Fruit fly (Drosophila melanogaster) whole organism, pupa: ENCODE measurements around the gene CG17325.
A peak's percentile ranks its signal among the peaks of the same experiment; 100 is the strongest.

ENCODE experiments used
- CG10348 ChIP-seq: fragments of 200-800 bp; sonication (Bioruptor generic); IDR thresholded peaks from 2 replicates; pipeline ENCODE4 v1.3.6; 2022; ENCODE audit warnings: missing biosample characterization, missing genetic modification characterization
- CG12605 ChIP-seq: fragments of 200-800 bp; sonication (Bioruptor generic); IDR thresholded peaks from 2 replicates; pipeline ENCODE4 v1.3.6; 2022; ENCODE audit warnings: missing biosample characterization, missing genetic modification characterization
- CG13204 ChIP-seq: fragments of 200-800 bp; sonication (Bioruptor generic); optimal IDR thresholded peaks from 2 replicates; lab custom pipeline; 2018; ENCODE audit warnings: missing biosample characterization, mild to moderate bottlenecking, missing genetic modification characterization, moderate library complexity
- CG14655 ChIP-seq: fragments of 200-800 bp; sonication (Bioruptor generic); optimal IDR thresholded peaks from 3 replicates; lab custom pipeline; 2017; ENCODE audit warnings: mild to moderate bottlenecking, missing biosample characterization, missing genetic modification reagents, missing genetic modification characterization
- CG15710 ChIP-seq: fragments of 200-800 bp; sonication (Bioruptor generic); optimal IDR thresholded peaks from 2 replicates; lab custom pipeline; 2018; ENCODE audit warnings: missing biosample characterization, mild to moderate bottlenecking, missing genetic modification characterization, moderate library complexity
- CG17806 ChIP-seq: fragments of 200-800 bp; sonication (Bioruptor generic); optimal IDR thresholded peaks from 2 replicates; lab custom pipeline; 2018; ENCODE audit warnings: missing biosample characterization, mild to moderate bottlenecking, missing genetic modification characterization, moderate library complexity
- CG32121 ChIP-seq: fragments of 200-800 bp; sonication (Bioruptor generic); IDR thresholded peaks from 2 replicates; pipeline ENCODE4 v1.3.6; 2022; ENCODE audit warnings: missing biosample characterization, missing genetic modification characterization
- CG34367 ChIP-seq: fragments of 200-800 bp; sonication (Bioruptor generic); optimal IDR thresholded peaks from 2 replicates; lab custom pipeline; 2018; ENCODE audit warnings: missing biosample characterization, mild to moderate bottlenecking, missing genetic modification characterization
- CG4496 ChIP-seq: fragments of 200-800 bp; sonication (Bioruptor generic); IDR thresholded peaks from 3 replicates; pipeline ENCODE4 v1.3.6; 2022; ENCODE audit warnings: missing biosample characterization, missing genetic modification characterization
- CG8159 ChIP-seq: fragments of 200-800 bp; sonication (Bioruptor generic); optimal IDR thresholded peaks from 3 replicates; lab custom pipeline; 2018; ENCODE audit warnings: missing biosample characterization, mild to moderate bottlenecking, missing genetic modification characterization, moderate library complexity
- CG8301 ChIP-seq: fragments of 200-800 bp; sonication (Bioruptor generic); optimal IDR thresholded peaks from 2 replicates; lab custom pipeline; 2018; ENCODE audit warnings: missing biosample characterization, mild to moderate bottlenecking, missing genetic modification characterization
- CG9948 ChIP-seq: fragments of 200-800 bp; sonication (Bioruptor generic); optimal IDR thresholded peaks from 2 replicates; lab custom pipeline; 2018; ENCODE audit warnings: missing biosample characterization, mild to moderate bottlenecking, missing genetic modification characterization, moderate library complexity
- D1 ChIP-seq: fragments of 200-800 bp; sonication (Bioruptor generic); optimal IDR thresholded peaks from 2 replicates; lab custom pipeline; 2018; ENCODE audit warnings: missing biosample characterization, mild to moderate bottlenecking, missing genetic modification characterization, moderate library complexity
- EcR ChIP-seq: fragments of 200-800 bp; sonication (Bioruptor generic); optimal IDR thresholded peaks from 3 replicates; lab custom pipeline; 2019; ENCODE audit warnings: missing biosample characterization, missing genetic modification characterization, mild to moderate bottlenecking, moderate library complexity, missing genetic modification reagents
- Ets98B ChIP-seq: fragments of 200-800 bp; sonication (Bioruptor generic); IDR thresholded peaks from 2 replicates; pipeline ENCODE4 v1.3.6; 2022; ENCODE audit warnings: missing biosample characterization, missing genetic modification characterization
- Pif1A ChIP-seq: fragments of 200-800 bp; sonication (Bioruptor generic); optimal IDR thresholded peaks from 3 replicates; lab custom pipeline; 2016; ENCODE audit warnings: missing biosample characterization, missing genetic modification characterization
- Pif1B ChIP-seq: fragments of 200-800 bp; sonication (Bioruptor generic); optimal IDR thresholded peaks from 3 replicates; lab custom pipeline; 2016; ENCODE audit warnings: missing biosample characterization, missing genetic modification characterization
- Snoo ChIP-seq: fragments of 200-800 bp; sonication (Bioruptor generic); optimal IDR thresholded peaks from 3 replicates; lab custom pipeline; 2017; ENCODE audit warnings: missing biosample characterization, mild to moderate bottlenecking, missing genetic modification characterization, inconsistent platforms
- fd96Ca ChIP-seq: fragments of 200-800 bp; sonication (Bioruptor generic); IDR thresholded peaks from 3 replicates; pipeline ENCODE4 v1.3.6; 2022; ENCODE audit warnings: missing biosample characterization, missing genetic modification characterization
- gl ChIP-seq: fragments of 200-800 bp; sonication (Bioruptor generic); optimal IDR thresholded peaks from 2 replicates; lab custom pipeline; 2018; ENCODE audit warnings: missing biosample characterization, mild to moderate bottlenecking, missing genetic modification characterization
- rn ChIP-seq: fragments of 200-800 bp; sonication (Bioruptor generic); IDR thresholded peaks from 2 replicates; pipeline ENCODE4 v1.3.6; 2022; ENCODE audit warnings: missing biosample characterization, missing genetic modification characterization

Gene CG17325

dm6 chr2L:18857635-18858059 is 45.2 kb downstream of the CG17325 start:
- TF ChIP-seq CG8301 (tag; lab: Kevin White, UChicago), result peak; percentile 95
- peak; percentile 87 for TF ChIP-seq gl (tag; lab: Kevin White, UChicago)
- peak; percentile 92 for TF ChIP-seq Pif1B (GFP tag; lab: Kevin White, UChicago)
- TF ChIP-seq CG10348 (GFP tag; lab: Robert Waterston, UW), result peak; percentile 83
- peak; percentile 95 for TF ChIP-seq CG32121 (GFP tag; lab: Robert Waterston, UW)
- peak; percentile 85 for TF ChIP-seq CG13204 (GFP tag; lab: Kevin White, UChicago)
- TF ChIP-seq fd96Ca (GFP tag; lab: Robert Waterston, UW), result peak; percentile 97
- peak; percentile 95 for TF ChIP-seq CG12605 (GFP tag; lab: Robert Waterston, UW)
- peak; percentile 95 for TF ChIP-seq CG34367
- peak; percentile 95 for TF ChIP-seq CG15710
- TF ChIP-seq CG14655 (GFP tag; lab: Kevin White, UChicago), result peak; percentile 95
- TF ChIP-seq CG9948 (tag; lab: Kevin White, UChicago), result peak; percentile 94
- TF ChIP-seq Pif1A (GFP tag; lab: Kevin White, UChicago), result peak; percentile 96
- TF ChIP-seq rn (GFP tag; lab: Robert Waterston, UW), result peak; percentile 82
- TF ChIP-seq CG8159 (tag; lab: Kevin White, UChicago), result peak; percentile 94
- TF ChIP-seq D1 (tag; lab: Kevin White, UChicago), result peak; percentile 62
- TF ChIP-seq Ets98B (GFP tag; lab: Robert Waterston, UW), result peak; percentile 97
- peak; percentile 95 for TF ChIP-seq Snoo (tag; lab: Kevin White, UChicago)
- TF ChIP-seq CG4496 (GFP tag; lab: Robert Waterston, UW), result peak; percentile 98
- no peak for TF ChIP-seq EcR
- peak; percentile 96 for TF ChIP-seq CG17806

dm6 chr2L:18858661-18859532 is 46.4 kb downstream of the CG17325 start, which contains the start of the genes CG10602 and mRpL13:
Gene CG10602 (minus strand): TSS chr2L:18859248.
Gene mRpL13 (minus strand): TSS chr2L:18859248.
- TF ChIP-seq CG14655 (GFP tag; lab: Kevin White, UChicago) (no peak), CG32121 (GFP tag; lab: Robert Waterston, UW) (no peak), Snoo (tag; lab: Kevin White, UChicago) (no peak), Ets98B (GFP tag; lab: Robert Waterston, UW) (no peak), gl (tag; lab: Kevin White, UChicago) (no peak), D1 (tag; lab: Kevin White, UChicago) (peak; percentile 90), CG8301 (tag; lab: Kevin White, UChicago) (no peak), CG12605 (GFP tag; lab: Robert Waterston, UW) (no peak)

dm6 chr2L:18860920-18861319 is 48.5 kb downstream of the CG17325 start:
- no peak for TF ChIP-seq CG32121 (GFP tag; lab: Robert Waterston, UW)
- TF ChIP-seq CG15710, result no peak
- TF ChIP-seq CG12605 (GFP tag; lab: Robert Waterston, UW), result no peak
- no peak for TF ChIP-seq CG4496 (GFP tag; lab: Robert Waterston, UW)
- no peak for TF ChIP-seq rn (GFP tag; lab: Robert Waterston, UW)
- no peak for TF ChIP-seq CG17806
- TF ChIP-seq CG8159 (tag; lab: Kevin White, UChicago), result no peak
- no peak for TF ChIP-seq Pif1B (GFP tag; lab: Kevin White, UChicago)
- TF ChIP-seq CG9948 (tag; lab: Kevin White, UChicago), result no peak
- TF ChIP-seq CG8301 (tag; lab: Kevin White, UChicago), result no peak
- TF ChIP-seq CG10348 (GFP tag; lab: Robert Waterston, UW), result no peak
- TF ChIP-seq D1 (tag; lab: Kevin White, UChicago), result no peak
- no peak for TF ChIP-seq gl (tag; lab: Kevin White, UChicago)
- no peak for TF ChIP-seq Pif1A (GFP tag; lab: Kevin White, UChicago)
- no peak for TF ChIP-seq EcR
- TF ChIP-seq CG34367, result no peak
- no peak for TF ChIP-seq fd96Ca (GFP tag; lab: Robert Waterston, UW)
- no peak for TF ChIP-seq Snoo (tag; lab: Kevin White, UChicago)
- TF ChIP-seq Ets98B (GFP tag; lab: Robert Waterston, UW), result no peak
- TF ChIP-seq CG13204 (GFP tag; lab: Kevin White, UChicago), result no peak
